Worm (Caenorhabditis elegans): Measurements from ENCODE around the gene T07A5.7.

Gene T07A5.7

DNA sequence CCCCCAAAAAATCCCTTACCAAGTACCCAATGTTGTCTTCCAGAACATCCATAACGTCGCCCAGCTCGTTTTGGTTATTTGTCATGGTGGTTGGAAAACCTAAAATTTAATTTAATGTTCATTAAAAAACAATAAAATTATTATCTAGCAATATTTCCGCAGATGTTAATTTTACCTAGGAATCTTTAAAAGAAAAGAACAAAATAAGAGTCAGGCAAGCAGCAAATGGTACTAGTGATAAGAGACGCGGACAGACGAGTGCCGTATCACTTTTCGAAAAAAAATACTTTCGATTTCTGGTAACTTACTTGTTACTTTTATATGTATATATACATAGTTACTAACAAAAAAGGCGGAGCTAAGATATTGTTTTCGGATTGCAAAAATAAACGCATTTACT lies at the start of gene T07A5.7:
Gene T07A5.7 (minus strand): TSS at position 101 of the 400 bp plus-strand sequence.
- TF ChIP-seq scrt-1 (GFP tag; IDR thresholded peaks at IDR 0.05) (no peak), flt-1 (GFP tag; IDR thresholded peaks at IDR 0.05) (no peak), hmbx-1 (tag; optimal IDR thresholded peaks at IDR 0.05) (no peak), hnd-1 (tag; optimal IDR thresholded peaks at IDR 0.05) (no peak), tbx-11 (GFP tag; IDR thresholded peaks at IDR 0.05) (no peak), hmg-4 (GFP tag; optimal IDR thresholded peaks at IDR 0.05) (no peak), ama-1 (optimal IDR thresholded peaks at IDR 0.05) (no peak), F13C5.2 (tag; optimal IDR thresholded peaks at IDR 0.05) (no peak), sea-1 (GFP tag; conservative IDR thresholded peaks at IDR 0.05) (no peak), pes-1 (GFP tag; IDR thresholded peaks at IDR 0.05) (no peak), ceh-36 (tag; optimal IDR thresholded peaks at IDR 0.05) (no peak), B0310.2 (tag; optimal IDR thresholded peaks at IDR 0.05) (no peak), aly-1 (tag; optimal IDR thresholded peaks at IDR 0.05) (no peak)

DNA sequence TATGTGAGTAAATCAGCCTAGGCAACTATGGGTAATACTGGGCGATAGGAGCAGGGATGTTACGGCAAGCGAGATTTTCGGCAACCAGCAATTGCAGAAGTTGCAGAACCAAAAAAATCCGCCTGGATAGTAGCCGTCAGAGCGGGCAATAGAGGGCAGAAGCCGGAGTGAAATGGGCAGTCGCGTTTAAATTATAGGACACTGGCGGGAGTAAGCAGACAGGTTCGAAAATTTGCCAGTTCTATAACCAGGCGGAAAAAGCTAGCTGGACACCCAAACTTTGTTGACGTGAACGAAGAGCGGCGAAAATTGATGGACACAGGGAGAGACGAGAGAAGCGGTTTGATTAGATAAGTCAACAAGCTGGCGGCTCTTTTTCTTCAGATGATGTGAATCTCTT lies 49.0 kb upstream of the T07A5.7 start:
- TF ChIP-seq ceh-36 (tag; optimal IDR thresholded peaks at IDR 0.05) (no peak), ama-1 (optimal IDR thresholded peaks at IDR 0.05) (no peak), hmg-4 (GFP tag; optimal IDR thresholded peaks at IDR 0.05) (no peak), F13C5.2 (tag; optimal IDR thresholded peaks at IDR 0.05) (no peak), hnd-1 (tag; optimal IDR thresholded peaks at IDR 0.05) (no peak), pes-1 (GFP tag; IDR thresholded peaks at IDR 0.05) (no peak)

DNA sequence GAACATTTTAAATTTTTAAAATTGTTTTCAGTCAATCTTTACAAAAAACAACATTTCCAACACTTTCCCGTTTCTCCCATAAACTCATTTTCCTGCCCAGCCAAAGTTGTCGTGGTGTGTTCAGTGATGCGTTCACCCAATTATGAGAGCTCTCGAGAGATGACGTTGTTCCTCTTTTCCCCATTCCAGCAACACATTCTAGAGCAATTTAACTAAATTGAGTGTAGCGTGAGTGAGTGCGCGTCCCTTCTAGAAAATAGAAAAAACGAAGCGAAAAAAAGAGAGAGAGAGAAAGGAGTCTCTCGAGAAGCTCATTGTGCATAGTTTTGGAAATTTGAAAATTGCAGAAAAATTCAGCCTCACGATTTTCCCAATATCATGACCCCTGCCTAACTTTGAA lies 47.8 kb upstream of the T07A5.7 start:
- TF ChIP-seq hmbx-1 (tag; optimal IDR thresholded peaks at IDR 0.05) (no peak), sea-1 (GFP tag; conservative IDR thresholded peaks at IDR 0.05) (no peak), hmg-4 (GFP tag; optimal IDR thresholded peaks at IDR 0.05) (no peak), scrt-1 (GFP tag; IDR thresholded peaks at IDR 0.05) (no peak), B0310.2 (tag; optimal IDR thresholded peaks at IDR 0.05) (no peak), tbx-37 (GFP tag; conservative IDR thresholded peaks at IDR 0.05) (no peak), aly-1 (tag; optimal IDR thresholded peaks at IDR 0.05) (no peak), ceh-13 (GFP tag; optimal IDR thresholded peaks at IDR 0.05) (no peak), hnd-1 (tag; optimal IDR thresholded peaks at IDR 0.05) (no peak), tbx-11 (GFP tag; IDR thresholded peaks at IDR 0.05) (no peak)

DNA sequence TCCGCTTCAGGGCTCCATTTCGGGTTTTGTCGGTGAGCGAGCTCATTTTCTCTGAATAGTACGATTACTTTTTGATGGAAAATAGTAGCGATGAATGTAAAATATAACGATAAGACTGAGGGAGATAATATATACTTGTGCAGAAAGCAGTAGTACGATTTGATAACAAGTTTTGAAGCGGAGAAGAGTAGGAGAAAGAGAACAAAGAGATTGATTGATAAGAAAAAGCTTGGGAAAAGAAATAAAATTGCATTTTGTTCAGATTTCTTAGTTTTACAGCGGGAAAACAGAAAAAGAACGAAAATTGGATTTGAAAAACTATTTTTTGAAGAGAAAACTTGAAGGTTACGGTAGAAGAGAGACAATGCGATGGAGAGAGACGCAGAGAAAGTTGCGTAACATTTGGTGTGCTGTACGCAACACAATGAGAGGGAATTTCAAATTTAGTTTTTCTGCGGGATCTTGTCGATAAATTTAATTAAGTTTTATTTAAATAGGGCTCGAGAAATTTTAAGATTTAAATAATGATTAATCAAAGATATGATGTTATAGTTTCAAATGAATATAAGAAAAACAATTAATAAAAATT lies 46.8 kb upstream of the T07A5.7 start, which contains the start of gene umps-1:
Gene umps-1 (minus strand): TSS at position 51 of the 589 bp plus-strand sequence.
- TF ChIP-seq hnd-1 (tag; optimal IDR thresholded peaks at IDR 0.05), result no peak
- no peak for TF ChIP-seq scrt-1 (GFP tag; IDR thresholded peaks at IDR 0.05)
- no peak for TF ChIP-seq ama-1 (optimal IDR thresholded peaks at IDR 0.05)
- no peak for TF ChIP-seq flt-1 (GFP tag; IDR thresholded peaks at IDR 0.05)
- TF ChIP-seq ceh-13 (GFP tag; optimal IDR thresholded peaks at IDR 0.05), result no peak
- TF ChIP-seq tbx-37 (GFP tag; conservative IDR thresholded peaks at IDR 0.05), result no peak
- no peak for TF ChIP-seq B0310.2 (tag; optimal IDR thresholded peaks at IDR 0.05)
- no peak for TF ChIP-seq ets-7 (tag; optimal IDR thresholded peaks at IDR 0.05)
- no peak for TF ChIP-seq F13C5.2 (tag; optimal IDR thresholded peaks at IDR 0.05)
- no peak for TF ChIP-seq hmbx-1 (tag; optimal IDR thresholded peaks at IDR 0.05)
- no peak for TF ChIP-seq tra-4 (tag; optimal IDR thresholded peaks at IDR 0.05)
- TF ChIP-seq aly-1 (tag; optimal IDR thresholded peaks at IDR 0.05), result no peak

DNA sequence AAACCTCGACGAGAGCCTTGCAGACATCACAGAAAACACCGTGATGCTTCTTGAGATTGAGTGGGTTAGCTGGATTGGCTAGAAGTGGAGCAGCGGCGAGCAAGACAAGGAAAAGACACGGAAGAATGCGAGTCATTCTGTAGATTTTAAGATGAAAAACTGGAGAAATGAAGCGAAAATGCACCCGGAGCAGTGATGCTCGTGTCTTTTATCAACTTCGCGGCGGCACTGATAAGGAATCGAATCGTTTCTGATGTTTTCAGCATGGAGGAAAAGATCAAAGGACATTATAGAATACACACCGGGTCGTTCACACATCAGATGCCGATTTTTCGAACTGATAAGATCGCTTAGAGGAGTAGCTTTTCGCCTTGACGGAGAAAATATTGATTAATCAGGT lies 44.5 kb upstream of the T07A5.7 start, which contains the start of gene spp-1:
Gene spp-1 (minus strand): TSS at position 287 of the 400 bp plus-strand sequence.
- TF ChIP-seq flt-1 (GFP tag; IDR thresholded peaks at IDR 0.05) (no peak), B0310.2 (tag; optimal IDR thresholded peaks at IDR 0.05) (no peak), hnd-1 (tag; optimal IDR thresholded peaks at IDR 0.05) (no peak), ceh-13 (GFP tag; optimal IDR thresholded peaks at IDR 0.05) (no peak), tbx-37 (GFP tag; conservative IDR thresholded peaks at IDR 0.05) (no peak), hmbx-1 (tag; optimal IDR thresholded peaks at IDR 0.05) (no peak), ets-7 (tag; optimal IDR thresholded peaks at IDR 0.05) (no peak), ceh-36 (tag; optimal IDR thresholded peaks at IDR 0.05) (no peak), scrt-1 (GFP tag; IDR thresholded peaks at IDR 0.05) (no peak), aly-1 (tag; optimal IDR thresholded peaks at IDR 0.05) (no peak)

DNA sequence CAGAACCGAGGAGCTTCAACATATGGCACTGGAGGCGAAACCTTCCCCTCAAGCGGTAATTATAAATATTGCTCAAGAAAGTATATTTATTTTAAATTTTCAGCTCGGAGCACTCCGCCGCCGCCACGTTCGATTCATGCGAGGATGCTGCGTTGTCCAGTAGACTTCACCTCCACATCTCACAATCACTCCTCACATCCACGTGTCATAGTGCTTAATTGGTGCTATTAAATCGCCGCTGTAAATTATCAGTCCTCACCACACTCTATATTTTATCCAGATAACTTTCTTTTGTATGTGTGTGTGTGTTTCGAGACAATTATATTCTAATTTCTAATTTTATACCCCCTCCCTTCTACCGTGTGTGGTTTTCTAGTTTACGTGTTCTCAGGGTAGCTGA lies 43.7 kb upstream of the T07A5.7 start:
- no peak for TF ChIP-seq F13C5.2 (tag; optimal IDR thresholded peaks at IDR 0.05)

DNA sequence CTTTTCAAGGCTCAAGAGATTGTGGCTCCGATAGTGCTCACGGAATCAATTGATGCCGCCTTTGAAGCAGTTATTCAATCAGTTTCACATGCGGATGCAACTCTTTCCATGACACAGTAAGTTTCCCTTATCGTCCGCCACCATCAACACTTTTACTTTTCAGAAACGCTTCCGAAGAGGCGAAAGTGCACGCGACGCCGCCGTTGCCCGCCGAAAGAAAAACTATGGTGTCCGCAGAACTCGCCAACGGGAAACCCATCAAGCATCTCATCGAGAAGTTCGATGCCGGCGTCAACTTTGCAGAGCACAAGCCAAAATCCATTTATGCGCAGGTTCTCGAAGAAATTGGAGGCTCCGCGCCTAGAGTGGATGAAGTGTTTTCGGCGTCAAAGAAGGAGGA lies 42.5 kb upstream of the T07A5.7 start:
- TF ChIP-seq hnd-1 (tag; optimal IDR thresholded peaks at IDR 0.05) (no peak), F13C5.2 (tag; optimal IDR thresholded peaks at IDR 0.05) (no peak), tbx-37 (GFP tag; conservative IDR thresholded peaks at IDR 0.05) (no peak), ets-7 (tag; optimal IDR thresholded peaks at IDR 0.05) (no peak), ceh-13 (GFP tag; optimal IDR thresholded peaks at IDR 0.05) (no peak), scrt-1 (GFP tag; IDR thresholded peaks at IDR 0.05) (no peak), tbx-11 (GFP tag; IDR thresholded peaks at IDR 0.05) (no peak), pes-1 (GFP tag; IDR thresholded peaks at IDR 0.05) (no peak), B0310.2 (tag; optimal IDR thresholded peaks at IDR 0.05) (no peak), sea-1 (GFP tag; conservative IDR thresholded peaks at IDR 0.05) (no peak), ama-1 (optimal IDR thresholded peaks at IDR 0.05) (no peak), tra-4 (tag; optimal IDR thresholded peaks at IDR 0.05) (no peak), ceh-36 (tag; optimal IDR thresholded peaks at IDR 0.05) (no peak), flt-1 (GFP tag; IDR thresholded peaks at IDR 0.05) (no peak), hmg-4 (GFP tag; optimal IDR thresholded peaks at IDR 0.05) (no peak), hmbx-1 (tag; optimal IDR thresholded peaks at IDR 0.05) (no peak), aly-1 (tag; optimal IDR thresholded peaks at IDR 0.05) (no peak)

DNA sequence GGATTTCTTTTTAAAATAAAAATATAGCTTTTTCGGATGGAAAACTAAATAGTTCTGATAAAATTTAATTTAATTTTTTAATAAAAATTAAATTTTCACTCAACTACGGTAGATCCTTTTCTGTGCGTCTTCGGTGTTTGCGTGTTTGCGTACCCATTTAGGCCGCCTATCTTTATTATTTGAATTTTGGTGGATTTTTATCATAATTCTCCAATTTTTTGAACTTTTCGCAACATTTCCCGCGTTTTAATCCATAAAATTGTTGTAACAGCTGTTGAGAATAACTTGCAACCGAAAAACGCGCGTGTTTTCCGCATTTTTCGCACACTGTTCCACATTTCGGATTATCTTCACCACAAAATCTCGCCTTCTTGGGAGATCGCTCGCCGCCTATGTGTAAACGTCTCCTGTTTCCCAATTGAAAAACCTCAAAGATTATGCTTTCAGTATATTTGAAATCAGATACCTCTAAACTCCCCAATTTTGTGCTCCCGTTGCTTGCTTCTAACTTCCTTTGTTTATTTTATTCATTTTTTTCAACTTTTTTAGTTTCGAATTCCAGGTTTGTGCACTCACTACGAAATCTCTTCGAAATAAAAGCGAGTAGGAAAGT lies 40.8 kb upstream of the T07A5.7 start, which contains the start of gene T07C4.3:
Gene T07C4.3 (plus strand): TSS at position 563 of the 613 bp plus-strand sequence.
- TF ChIP-seq flt-1 (GFP tag; IDR thresholded peaks at IDR 0.05) (no peak), B0310.2 (tag; optimal IDR thresholded peaks at IDR 0.05) (no peak), hmbx-1 (tag; optimal IDR thresholded peaks at IDR 0.05) (no peak), tbx-11 (GFP tag; IDR thresholded peaks at IDR 0.05) (no peak), tra-4 (tag; optimal IDR thresholded peaks at IDR 0.05) (no peak), ceh-36 (tag; optimal IDR thresholded peaks at IDR 0.05) (no peak), pes-1 (GFP tag; IDR thresholded peaks at IDR 0.05) (no peak), ets-7 (tag; optimal IDR thresholded peaks at IDR 0.05) (no peak), ama-1 (optimal IDR thresholded peaks at IDR 0.05) (no peak), hnd-1 (tag; optimal IDR thresholded peaks at IDR 0.05) (no peak), ceh-13 (GFP tag; optimal IDR thresholded peaks at IDR 0.05) (no peak), scrt-1 (GFP tag; IDR thresholded peaks at IDR 0.05) (no peak), F13C5.2 (tag; optimal IDR thresholded peaks at IDR 0.05) (no peak), aly-1 (tag; optimal IDR thresholded peaks at IDR 0.05) (no peak), hmg-4 (GFP tag; optimal IDR thresholded peaks at IDR 0.05) (no peak)
